Fruit fly (Drosophila melanogaster) whole organism, embryonic: ENCODE measurements around the gene ClpX.
A peak's percentile ranks its signal among the peaks of the same experiment; 100 is the strongest.

ENCODE experiments used
- Adf1 ChIP-seq: fragments of 200-800 bp; sonication (Bioruptor generic); IDR thresholded peaks from 2 replicates; pipeline ENCODE4 v1.3.6; 2022; ENCODE audit warnings: missing biosample characterization, missing genetic modification characterization
- Atf3 ChIP-seq: fragments of 200-800 bp; sonication (Bioruptor generic); optimal IDR thresholded peaks from 3 replicates; lab custom pipeline; 2016; ENCODE audit warnings: missing biosample characterization, missing genetic modification characterization
- Bgb ChIP-seq: fragments of 200-800 bp; sonication (Bioruptor generic); IDR thresholded peaks from 2 replicates; pipeline ENCODE4 v1.3.6; 2022; ENCODE audit warnings: missing biosample characterization, missing genetic modification characterization; ENCODE audit not compliant: partially characterized antibody
- Bteb2 ChIP-seq: fragments of 200-800 bp; sonication (Bioruptor generic); optimal IDR thresholded peaks from 2 replicates; lab custom pipeline; 2016; ENCODE audit warnings: missing biosample characterization, missing genetic modification characterization
- CG10366 ChIP-seq: fragments of 200-800 bp; sonication (Bioruptor generic); IDR thresholded peaks from 2 replicates; pipeline ENCODE4 v1.3.6; 2022; ENCODE audit warnings: missing biosample characterization, missing genetic modification characterization
- CG13894 ChIP-seq: fragments of 200-800 bp; sonication (Bioruptor generic); optimal IDR thresholded peaks from 3 replicates; lab custom pipeline; 2018; ENCODE audit warnings: missing biosample characterization, mild to moderate bottlenecking, missing genetic modification characterization, moderate library complexity
- CG14667 ChIP-seq: fragments of 200-800 bp; sonication (Bioruptor generic); IDR thresholded peaks from 2 replicates; pipeline ENCODE4 v1.3.6; 2022; ENCODE audit warnings: missing biosample characterization, missing genetic modification characterization
- CG15073 ChIP-seq: fragments of 200-800 bp; sonication (Bioruptor generic); optimal IDR thresholded peaks from 2 replicates; lab custom pipeline; 2016; ENCODE audit warnings: missing biosample characterization, missing genetic modification characterization
- CG17328 ChIP-seq: fragments of 200-800 bp; sonication (Bioruptor generic); IDR thresholded peaks from 2 replicates; pipeline ENCODE4 v1.3.6; 2022; ENCODE audit warnings: missing biosample characterization, missing genetic modification characterization
- CG1832 ChIP-seq: fragments of 200-800 bp; sonication (Bioruptor generic); optimal IDR thresholded peaks from 2 replicates; lab custom pipeline; 2017; ENCODE audit warnings: missing biosample characterization, mild to moderate bottlenecking, missing genetic modification characterization, inconsistent platforms
- CG18599 ChIP-seq: fragments of 200-800 bp; sonication (Bioruptor generic); optimal IDR thresholded peaks from 3 replicates; lab custom pipeline; 2017; ENCODE audit warnings: missing biosample characterization, missing genetic modification characterization, mild to moderate bottlenecking, moderate library complexity, missing genetic modification reagents
- CG2678 ChIP-seq: fragments of 200-800 bp; sonication (Bioruptor generic); optimal IDR thresholded peaks from 3 replicates; lab custom pipeline; 2019; ENCODE audit warnings: missing biosample characterization, mild to moderate bottlenecking, missing genetic modification characterization, moderate library complexity
- CG2875 ChIP-seq: fragments of 200-800 bp; sonication (Bioruptor generic); optimal IDR thresholded peaks from 2 replicates; lab custom pipeline; 2017; ENCODE audit warnings: missing biosample characterization, mild to moderate bottlenecking, missing genetic modification characterization, missing genetic modification reagents
- CG3838 ChIP-seq: fragments of 200-800 bp; sonication (Bioruptor generic); optimal IDR thresholded peaks from 3 replicates; lab custom pipeline; 2016; ENCODE audit warnings: missing biosample characterization, missing genetic modification characterization
- CG3847 ChIP-seq: fragments of 200-800 bp; sonication (Bioruptor generic); IDR thresholded peaks from 2 replicates; pipeline ENCODE4 v1.3.6; 2022; ENCODE audit warnings: missing biosample characterization, missing genetic modification characterization
- CG4424 ChIP-seq: fragments of 200-800 bp; sonication (Bioruptor generic); optimal IDR thresholded peaks from 3 replicates; lab custom pipeline; 2016; ENCODE audit warnings: missing biosample characterization, missing genetic modification characterization
- CG5245 ChIP-seq: fragments of 200-800 bp; sonication (Bioruptor generic); optimal IDR thresholded peaks from 3 replicates; lab custom pipeline; 2016; ENCODE audit warnings: missing biosample characterization, missing genetic modification characterization
- CG7357 ChIP-seq: fragments of 200-800 bp; sonication (Bioruptor generic); IDR thresholded peaks from 3 replicates; pipeline ENCODE4 v1.3.6; 2022; ENCODE audit warnings: missing biosample characterization, missing genetic modification characterization
- Dip2 ChIP-seq: fragments of 200-800 bp; sonication (Bioruptor generic); IDR thresholded peaks from 2 replicates; pipeline ENCODE4 v1.3.6; 2022; ENCODE audit warnings: missing biosample characterization, missing genetic modification characterization
- ERR ChIP-seq: fragments of 200-800 bp; sonication (Bioruptor generic); optimal IDR thresholded peaks from 2 replicates; lab custom pipeline; 2016; ENCODE audit warnings: missing biosample characterization, missing genetic modification characterization
- Ets97D ChIP-seq: fragments of 200-800 bp; sonication (Bioruptor generic); optimal IDR thresholded peaks from 3 replicates; lab custom pipeline; 2016; ENCODE audit warnings: missing biosample characterization, missing genetic modification characterization
- Fer1 ChIP-seq: fragments of 200-800 bp; sonication (Bioruptor generic); optimal IDR thresholded peaks from 2 replicates; lab custom pipeline; 2017; ENCODE audit warnings: missing biosample characterization, mild to moderate bottlenecking, missing genetic modification characterization
- Gsc ChIP-seq: fragments of 200-800 bp; sonication (Bioruptor generic); IDR thresholded peaks from 2 replicates; pipeline ENCODE4 v1.3.6; 2022; ENCODE audit warnings: missing biosample characterization, missing genetic modification characterization
- Hey ChIP-seq: fragments of 200-800 bp; sonication (Bioruptor generic); optimal IDR thresholded peaks from 3 replicates; lab custom pipeline; 2018; ENCODE audit warnings: missing biosample characterization, mild to moderate bottlenecking, missing genetic modification characterization
- MBD-R2 ChIP-seq: fragments of 200-800 bp; sonication (Bioruptor generic); IDR thresholded peaks from 2 replicates; pipeline ENCODE4 v1.3.6; 2022; ENCODE audit warnings: missing biosample characterization, missing genetic modification characterization
- Mrtf ChIP-seq: fragments of 200-800 bp; sonication (Bioruptor generic); IDR thresholded peaks from 3 replicates; pipeline ENCODE4 v1.3.6; 2022; ENCODE audit warnings: missing biosample characterization, missing genetic modification characterization
- Oaz ChIP-seq: fragments of 200-800 bp; sonication (Bioruptor generic); IDR thresholded peaks from 2 replicates; pipeline ENCODE4 v1.3.6; 2022; ENCODE audit warnings: missing biosample characterization, missing genetic modification characterization
- Pdp1 ChIP-seq, 2 experiments: fragments of 200-800 bp; sonication (Bioruptor generic); optimal IDR thresholded peaks; 3 replicates each; lab custom pipeline; 2016; ENCODE audit warnings: missing biosample characterization in 2 of 2, missing genetic modification characterization in 2 of 2, mild to moderate bottlenecking in 1 of 2, moderate library complexity in 1 of 2
- TFAM ChIP-seq: fragments of 200-800 bp; sonication (Bioruptor generic); optimal IDR thresholded peaks from 2 replicates; lab custom pipeline; 2017; ENCODE audit warnings: missing biosample characterization, missing genetic modification characterization, inconsistent platforms
- Xbp1 ChIP-seq: fragments of 200-800 bp; sonication (Bioruptor generic); optimal IDR thresholded peaks from 3 replicates; lab custom pipeline; 2016; ENCODE audit warnings: missing biosample characterization, mild to moderate bottlenecking, missing genetic modification characterization
- YL-1 ChIP-seq: fragments of 200-800 bp; sonication (Bioruptor generic); optimal IDR thresholded peaks from 3 replicates; lab custom pipeline; 2017; ENCODE audit warnings: missing biosample characterization, mild to moderate bottlenecking, missing genetic modification characterization
- bab2 ChIP-seq: fragments of 200-800 bp; sonication (Bioruptor generic); optimal IDR thresholded peaks from 2 replicates; lab custom pipeline; 2016; ENCODE audit warnings: missing biosample characterization, missing genetic modification characterization
- ci ChIP-seq: fragments of 200-800 bp; sonication (Bioruptor generic); IDR thresholded peaks from 3 replicates; pipeline ENCODE4 v1.3.6; 2022; ENCODE audit warnings: missing biosample characterization, missing genetic modification characterization
- cwo ChIP-seq: fragments of 200-800 bp; sonication (Bioruptor generic); optimal IDR thresholded peaks from 3 replicates; lab custom pipeline; 2017; ENCODE audit warnings: missing biosample characterization, missing genetic modification characterization, mild to moderate bottlenecking, moderate library complexity, missing genetic modification reagents
- dmrt11E ChIP-seq: fragments of 200-800 bp; sonication (Bioruptor generic); optimal IDR thresholded peaks from 3 replicates; lab custom pipeline; 2018; ENCODE audit warnings: missing biosample characterization, mild to moderate bottlenecking, missing genetic modification characterization, moderate library complexity
- eve ChIP-seq, 2 experiments: fragments of >200 bp; optimal IDR thresholded peaks; 2 replicates each; lab custom pipeline; 2017; ENCODE audit warnings: missing biosample characterization in 2 of 2, missing genetic modification characterization in 2 of 2
- fd102C ChIP-seq: fragments of 200-800 bp; sonication (Bioruptor generic); optimal IDR thresholded peaks from 2 replicates; lab custom pipeline; 2018; ENCODE audit warnings: missing biosample characterization, mild to moderate bottlenecking, missing genetic modification characterization, moderate library complexity
- lov ChIP-seq, 2 experiments: fragments of 200-800 bp in 1 of 2; fragments of >200 bp in 1 of 2; sonication (Bioruptor generic) in 1 of 2; IDR thresholded peaks in 1 of 2; optimal IDR thresholded peaks in 1 of 2; 2 replicates in 1 of 2; 3 replicates in 1 of 2; pipeline versions ENCODE4 v1.3.6 to Lab custom; 2017 to 2022; ENCODE audit warnings: missing biosample characterization in 1 of 2, missing genetic modification characterization in 1 of 2
- luna ChIP-seq: fragments of 200-800 bp; sonication (Bioruptor generic); optimal IDR thresholded peaks from 2 replicates; lab custom pipeline; 2016; ENCODE audit warnings: missing biosample characterization, missing genetic modification characterization
- maf-S ChIP-seq: fragments of 200-800 bp; sonication (Bioruptor generic); optimal IDR thresholded peaks from 2 replicates; lab custom pipeline; 2016; ENCODE audit warnings: missing biosample characterization, missing genetic modification characterization
- nom ChIP-seq: fragments of 200-800 bp; sonication (Bioruptor generic); optimal IDR thresholded peaks from 2 replicates; lab custom pipeline; 2017; ENCODE audit warnings: missing biosample characterization, missing genetic modification characterization, mild to moderate bottlenecking, moderate library complexity, missing genetic modification reagents
- onecut ChIP-seq: fragments of 200-800 bp; sonication (Bioruptor generic); IDR thresholded peaks from 2 replicates; pipeline ENCODE4 v1.3.6; 2022; ENCODE audit warnings: missing biosample characterization, missing genetic modification characterization
- scrt ChIP-seq: fragments of 200-800 bp; sonication (Bioruptor generic); optimal IDR thresholded peaks from 2 replicates; lab custom pipeline; 2018; ENCODE audit warnings: missing biosample characterization, mild to moderate bottlenecking, missing genetic modification characterization, moderate library complexity
- shn ChIP-seq: fragments of 200-800 bp; sonication (Bioruptor generic); optimal IDR thresholded peaks from 3 replicates; lab custom pipeline; 2016; ENCODE audit warnings: missing biosample characterization, missing genetic modification characterization
- slou ChIP-seq: fragments of 200-800 bp; sonication (Bioruptor generic); optimal IDR thresholded peaks from 3 replicates; lab custom pipeline; 2016; ENCODE audit warnings: missing biosample characterization, missing genetic modification characterization
- slp2 ChIP-seq: fragments of 200-800 bp; sonication (Bioruptor generic); optimal IDR thresholded peaks from 2 replicates; lab custom pipeline; 2016; ENCODE audit warnings: missing biosample characterization, missing genetic modification characterization
- tgo ChIP-seq: fragments of 200-800 bp; sonication (Bioruptor generic); IDR thresholded peaks from 3 replicates; pipeline ENCODE4 v1.3.6; 2022; ENCODE audit warnings: missing biosample characterization, missing genetic modification characterization
- trem ChIP-seq: fragments of 200-800 bp; optimal IDR thresholded peaks from 3 replicates; lab custom pipeline; 2019; ENCODE audit warnings: missing biosample characterization, mild to moderate bottlenecking, missing genetic modification characterization, moderate library complexity
- zen ChIP-seq: fragments of 200-800 bp; sonication (Bioruptor generic); optimal IDR thresholded peaks from 3 replicates; lab custom pipeline; 2018; ENCODE audit warnings: missing biosample characterization, mild to moderate bottlenecking, missing genetic modification characterization, moderate library complexity

Gene ClpX

dm6 chr3R:19875118-19875887 is 28.2 kb downstream of the ClpX start, which contains the start of gene Mrp5 (continued):
- TF ChIP-seq maf-S (GFP tag; lab: Kevin White, UChicago) (no peak), cwo (GFP tag; lab: Kevin White, UChicago) (no peak), lov (optimal IDR thresholded peaks at IDR 0.05; lab: Kevin White, UChicago) (no peak), lov (GFP tag; IDR thresholded peaks at IDR 0.05; lab: Robert Waterston, UW) (peak; percentile 22; the same call in 1 of the 3 replicates), shn (GFP tag; lab: Kevin White, UChicago) (no peak), dmrt11E (tag; lab: Kevin White, UChicago) (no peak), CG2678 (tag; lab: Kevin White, UChicago) (peak; percentile 40), Xbp1 (peak; percentile 61), CG14667 (GFP tag; lab: Robert Waterston, UW) (0 out of 2 replicates have a peak, but pooled peaks have one; percentile 16), tgo (GFP tag; lab: Robert Waterston, UW) (peak; percentile 63), Atf3 (GFP tag; lab: Kevin White, UChicago) (no peak), bab2 (GFP tag; lab: Kevin White, UChicago) (no peak), Fer1 (GFP tag; lab: Kevin White, UChicago) (peak; percentile 11), CG2875 (GFP tag; lab: Kevin White, UChicago) (no peak), ci (GFP tag; lab: Robert Waterston, UW) (peak; percentile 76), slp2 (GFP tag; lab: Kevin White, UChicago) (no peak), Pdp1 (GFP tag; optimal IDR thresholded peaks at IDR 0.05; lab: Kevin White, UChicago) (peak; percentile 3 to 14), Ets97D (GFP tag; lab: Kevin White, UChicago) (peak; percentile 4), Bteb2 (GFP tag; lab: Kevin White, UChicago) (peak; percentile 11), CG1832 (GFP tag; lab: Kevin White, UChicago) (no peak), Oaz (GFP tag; lab: Robert Waterston, UW) (peak; percentile 18; the same call in 1 of the 2 replicates), CG3847 (GFP tag; lab: Robert Waterston, UW) (no peak; the same call in 1 of the 2 replicates), CG13894 (tag; lab: Kevin White, UChicago) (no peak), luna (GFP tag; lab: Kevin White, UChicago) (no peak), CG10366 (GFP tag; lab: Robert Waterston, UW) (peak; percentile 69), Hey (tag; lab: Kevin White, UChicago) (no peak), CG4424 (GFP tag; lab: Kevin White, UChicago) (peak; percentile 30), CG7357 (no peak), fd102C (GFP tag; lab: Kevin White, UChicago) (no peak), Mrtf (GFP tag; lab: Robert Waterston, UW) (peak; percentile 36; the same call in 2 of the 3 replicates), MBD-R2 (no peak; the same call in 1 of the 2 replicates), CG18599 (peak; percentile 36), TFAM (GFP tag; lab: Kevin White, UChicago) (no peak), CG3838 (GFP tag; lab: Kevin White, UChicago) (no peak), Dip2 (no peak), slou (GFP tag; lab: Kevin White, UChicago) (no peak), scrt (no peak), eve (GFP tag; optimal IDR thresholded peaks at IDR 0.05; lab: Kevin White, UChicago) (no peak), onecut (peak; percentile 75), CG15073 (no peak), YL-1 (no peak), ERR (GFP tag; lab: Kevin White, UChicago) (no peak), CG17328 (GFP tag; lab: Robert Waterston, UW) (peak; percentile 64), zen (tag; lab: Kevin White, UChicago) (no peak), trem (tag; lab: Kevin White, UChicago) (no peak), nom (GFP tag; lab: Kevin White, UChicago) (peak; percentile 56), Bgb (GFP tag; lab: Robert Waterston, UW) (0 out of 2 replicates have a peak, but pooled peaks have one; percentile 36), CG5245 (GFP tag; lab: Kevin White, UChicago) (no peak), Adf1 (GFP tag; lab: Robert Waterston, UW) (no peak), Gsc (GFP tag; lab: Robert Waterston, UW) (no peak)
